Fruit fly (Drosophila melanogaster) whole organism, embryonic: ENCODE data around the gene Nse4.
A peak's percentile ranks its signal among the peaks of the same experiment; 100 is the strongest.

Source experiments
- Antp ChIP-seq: fragments of 200-800 bp; sonication (Bioruptor generic); optimal IDR thresholded peaks from 3 replicates; lab custom pipeline; 2016; ENCODE audit warnings: missing biosample characterization, missing genetic modification characterization
- CG10959 ChIP-seq: fragments of 200-800 bp; sonication (Bioruptor generic); IDR thresholded peaks from 2 replicates; pipeline ENCODE4 v1.3.6; 2022; ENCODE audit warnings: missing biosample characterization, missing genetic modification characterization
- CG10979 ChIP-seq: fragments of 200-800 bp; sonication (Bioruptor generic); optimal IDR thresholded peaks from 2 replicates; lab custom pipeline; 2018; ENCODE audit warnings: missing biosample characterization, mild to moderate bottlenecking, missing genetic modification characterization, moderate library complexity
- CG11093 ChIP-seq: fragments of 200-800 bp; sonication (Bioruptor generic); IDR thresholded peaks from 3 replicates; pipeline ENCODE4 v1.3.6; 2022; ENCODE audit warnings: missing biosample characterization, missing genetic modification characterization
- CG11456 ChIP-seq: fragments of 200-800 bp; sonication (Bioruptor generic); IDR thresholded peaks from 3 replicates; pipeline ENCODE4 v1.3.6; 2022; ENCODE audit warnings: missing biosample characterization, missing genetic modification characterization
- CG11723 ChIP-seq: fragments of 200-800 bp; sonication (Bioruptor generic); optimal IDR thresholded peaks from 2 replicates; lab custom pipeline; 2017; ENCODE audit warnings: missing biosample characterization, mild to moderate bottlenecking, missing genetic modification characterization
- CG12744 ChIP-seq: fragments of 200-800 bp; sonication (Bioruptor generic); optimal IDR thresholded peaks from 2 replicates; lab custom pipeline; 2016; ENCODE audit warnings: missing biosample characterization, missing genetic modification characterization
- CG14710 ChIP-seq: fragments of 200-800 bp; sonication (Bioruptor generic); optimal IDR thresholded peaks from 3 replicates; lab custom pipeline; 2019; ENCODE audit warnings: missing biosample characterization, mild to moderate bottlenecking, missing genetic modification characterization, moderate library complexity
- CG16813 ChIP-seq: fragments of 200-800 bp; sonication (Bioruptor generic); IDR thresholded peaks from 3 replicates; pipeline ENCODE4 v1.3.6; 2022; ENCODE audit warnings: missing biosample characterization, missing genetic modification characterization; ENCODE audit not compliant: partially characterized antibody
- CG17361 ChIP-seq: fragments of 200-800 bp; sonication (Bioruptor generic); IDR thresholded peaks from 3 replicates; pipeline ENCODE4 v1.3.6; 2022; ENCODE audit warnings: missing biosample characterization, missing genetic modification characterization
- CG2116 ChIP-seq: fragments of 200-800 bp; sonication (Bioruptor generic); optimal IDR thresholded peaks from 3 replicates; lab custom pipeline; 2018; ENCODE audit warnings: missing biosample characterization, mild to moderate bottlenecking, missing genetic modification characterization
- CG3065 ChIP-seq: fragments of 200-800 bp; sonication (Bioruptor generic); optimal IDR thresholded peaks from 2 replicates; lab custom pipeline; 2016; ENCODE audit warnings: missing biosample characterization, missing genetic modification characterization
- CG3726 ChIP-seq: fragments of 200-800 bp; sonication (Bioruptor generic); IDR thresholded peaks from 3 replicates; pipeline ENCODE4, ENCODE4 v1.3.6; 2022; ENCODE audit warnings: missing biosample characterization, missing genetic modification characterization
- CG42726 ChIP-seq: fragments of 200-800 bp; sonication (Bioruptor generic); IDR thresholded peaks from 2 replicates; pipeline ENCODE4 v1.3.6; 2022; ENCODE audit warnings: missing biosample characterization, missing genetic modification characterization; ENCODE audit not compliant: partially characterized antibody
- CG4617 ChIP-seq: fragments of 200-800 bp; sonication (Bioruptor generic); optimal IDR thresholded peaks from 3 replicates; lab custom pipeline; 2016; ENCODE audit warnings: missing biosample characterization, missing genetic modification characterization, borderline replicate concordance
- Camta ChIP-seq: fragments of 200-800 bp; sonication (Bioruptor generic); optimal IDR thresholded peaks from 2 replicates; lab custom pipeline; 2016; ENCODE audit warnings: missing biosample characterization, missing genetic modification characterization
- Dll ChIP-seq: fragments of 200-800 bp; sonication (Bioruptor generic); IDR thresholded peaks from 4 replicates; pipeline ENCODE4 v1.3.6; 2022; ENCODE audit warnings: missing biosample characterization, missing genetic modification characterization; ENCODE audit not compliant: partially characterized antibody
- Doc3 ChIP-seq: fragments of 200-800 bp; sonication (Bioruptor generic); IDR thresholded peaks from 3 replicates; pipeline ENCODE4 v1.3.6; 2022; ENCODE audit warnings: missing biosample characterization, missing genetic modification characterization; ENCODE audit not compliant: partially characterized antibody
- Ets97D ChIP-seq: fragments of 200-800 bp; sonication (Bioruptor generic); optimal IDR thresholded peaks from 3 replicates; lab custom pipeline; 2016; ENCODE audit warnings: missing biosample characterization, missing genetic modification characterization
- H15 ChIP-seq: fragments of 200-800 bp; sonication (Bioruptor generic); IDR thresholded peaks from 3 replicates; pipeline ENCODE4 v1.3.6; 2022; ENCODE audit warnings: missing biosample characterization, missing genetic modification characterization
- Hmr ChIP-seq: fragments of 200-800 bp; sonication (Bioruptor generic); optimal IDR thresholded peaks from 3 replicates; lab custom pipeline; 2017; ENCODE audit warnings: mild to moderate bottlenecking, missing biosample characterization, missing genetic modification reagents, missing genetic modification characterization
- Lhr ChIP-seq: fragments of 200-800 bp; sonication (Bioruptor generic); optimal IDR thresholded peaks from 3 replicates; lab custom pipeline; 2017; ENCODE audit warnings: mild to moderate bottlenecking, missing biosample characterization, missing genetic modification reagents, missing genetic modification characterization
- MBD-R2 ChIP-seq: fragments of 200-800 bp; sonication (Bioruptor generic); IDR thresholded peaks from 2 replicates; pipeline ENCODE4 v1.3.6; 2022; ENCODE audit warnings: missing biosample characterization, missing genetic modification characterization
- MESR4 ChIP-seq: fragments of 200-800 bp; sonication (Bioruptor generic); optimal IDR thresholded peaks from 2 replicates; lab custom pipeline; 2018; ENCODE audit warnings: missing biosample characterization, mild to moderate bottlenecking, missing genetic modification characterization, moderate library complexity
- Meics ChIP-seq: fragments of 200-800 bp; sonication (Bioruptor generic); optimal IDR thresholded peaks from 2 replicates; lab custom pipeline; 2017; ENCODE audit warnings: missing biosample characterization, mild to moderate bottlenecking, missing genetic modification characterization
- NC2α ChIP-seq: fragments of 200-800 bp; sonication (Bioruptor generic); optimal IDR thresholded peaks from 2 replicates; lab custom pipeline; 2016; ENCODE audit warnings: missing biosample characterization, missing genetic modification characterization
- NK7.1 ChIP-seq: fragments of 200-800 bp; sonication (Bioruptor generic); optimal IDR thresholded peaks from 3 replicates; lab custom pipeline; 2016; ENCODE audit warnings: missing biosample characterization, missing genetic modification characterization
- Ravus ChIP-seq: fragments of 200-800 bp; sonication (Bioruptor generic); IDR thresholded peaks from 2 replicates; pipeline ENCODE4 v1.3.6; 2022; ENCODE audit warnings: missing biosample characterization, missing genetic modification characterization
- Scr ChIP-seq: fragments of 200-800 bp; sonication (Bioruptor generic); IDR thresholded peaks from 2 replicates; pipeline ENCODE4 v1.3.6; 2022; ENCODE audit warnings: missing biosample characterization, missing genetic modification characterization; ENCODE audit not compliant: partially characterized antibody
- Sin3A ChIP-seq: fragments of >200 bp; optimal IDR thresholded peaks from 2 replicates; lab custom pipeline; 2018
- Six4 ChIP-seq: fragments of 200-800 bp; sonication (Bioruptor generic); optimal IDR thresholded peaks from 2 replicates; lab custom pipeline; 2016; ENCODE audit warnings: missing biosample characterization, missing genetic modification characterization
- Sox102F ChIP-seq: fragments of 200-800 bp; sonication (Bioruptor generic); optimal IDR thresholded peaks from 2 replicates; lab custom pipeline; 2018; ENCODE audit warnings: missing biosample characterization, mild to moderate bottlenecking, missing genetic modification characterization, moderate library complexity
- Sry-δ ChIP-seq: fragments of 200-800 bp; sonication (Bioruptor generic); optimal IDR thresholded peaks from 2 replicates; lab custom pipeline; 2016; ENCODE audit warnings: missing biosample characterization, missing genetic modification characterization
- amos ChIP-seq: fragments of 200-800 bp; sonication (Bioruptor generic); IDR thresholded peaks from 2 replicates; pipeline ENCODE4 v1.3.6; 2022; ENCODE audit warnings: missing biosample characterization, missing genetic modification characterization; ENCODE audit not compliant: partially characterized antibody
- btn ChIP-seq: fragments of 200-800 bp; sonication (Bioruptor generic); optimal IDR thresholded peaks from 2 replicates; lab custom pipeline; 2016; ENCODE audit warnings: missing biosample characterization, missing genetic modification characterization
- en ChIP-seq: fragments of 200-800 bp; sonication (Bioruptor generic); optimal IDR thresholded peaks from 2 replicates; lab custom pipeline; 2016; ENCODE audit warnings: missing biosample characterization, missing genetic modification characterization
- esg ChIP-seq: fragments of 200-800 bp; sonication (Bioruptor generic); conservative IDR thresholded peaks from 2 replicates; pipeline ENCODE4 v1.3.6; 2022; ENCODE audit warnings: missing biosample characterization, missing genetic modification characterization
- eve ChIP-seq, 2 experiments: fragments of >200 bp; optimal IDR thresholded peaks; 2 replicates each; lab custom pipeline; 2017; ENCODE audit warnings: missing biosample characterization in 2 of 2, missing genetic modification characterization in 2 of 2
- her ChIP-seq: fragments of 200-800 bp; sonication (Bioruptor generic); optimal IDR thresholded peaks from 2 replicates; lab custom pipeline; 2016; ENCODE audit warnings: missing biosample characterization, missing genetic modification characterization
- hth ChIP-seq: fragments of >200 bp; optimal IDR thresholded peaks from 2 replicates; lab custom pipeline; 2017; ENCODE audit warnings: inconsistent platforms
- lilli ChIP-seq: fragments of 200-800 bp; sonication (Bioruptor generic); optimal IDR thresholded peaks from 3 replicates; lab custom pipeline; 2016; ENCODE audit warnings: missing biosample characterization, missing genetic modification characterization
- odd ChIP-seq: fragments of 200-800 bp; sonication (Bioruptor generic); optimal IDR thresholded peaks from 2 replicates; lab custom pipeline; 2017; ENCODE audit warnings: missing biosample characterization, mild to moderate bottlenecking, missing genetic modification characterization
- phol ChIP-seq: fragments of 200-800 bp; sonication (Bioruptor generic); optimal IDR thresholded peaks from 3 replicates; lab custom pipeline; 2018; ENCODE audit warnings: missing biosample characterization, mild to moderate bottlenecking, missing genetic modification characterization, moderate library complexity
- pnt ChIP-seq: fragments of 200-800 bp; sonication (Bioruptor generic); optimal IDR thresholded peaks from 3 replicates; lab custom pipeline; 2016; ENCODE audit warnings: missing biosample characterization, missing genetic modification characterization
- pzg ChIP-seq: fragments of 200-800 bp; sonication (Bioruptor generic); optimal IDR thresholded peaks from 3 replicates; lab custom pipeline; 2018; ENCODE audit warnings: missing biosample characterization, mild to moderate bottlenecking, missing genetic modification characterization, moderate library complexity
- sens ChIP-seq: fragments of 200-800 bp; sonication (Bioruptor generic); peaks from one replicate; lab custom pipeline; 2016; ENCODE audit warnings: missing biosample characterization, missing genetic modification characterization
- slp2 ChIP-seq: fragments of 200-800 bp; sonication (Bioruptor generic); optimal IDR thresholded peaks from 2 replicates; lab custom pipeline; 2016; ENCODE audit warnings: missing biosample characterization, missing genetic modification characterization
- sob ChIP-seq: fragments of 200-800 bp; sonication (Bioruptor generic); IDR thresholded peaks from 2 replicates; pipeline ENCODE4 v1.3.6; 2022; ENCODE audit warnings: missing biosample characterization, missing genetic modification characterization
- tll ChIP-seq, 2 experiments: fragments of 200-800 bp in 1 of 2; fragments of >200 bp in 1 of 2; sonication (Bioruptor generic) in 1 of 2; optimal IDR thresholded peaks; 2 replicates each; lab custom pipeline; 2017 to 2019; ENCODE audit warnings: missing biosample characterization in 2 of 2, missing genetic modification characterization in 2 of 2, mild to moderate bottlenecking in 1 of 2, moderate library complexity in 1 of 2
- unc-4 ChIP-seq: fragments of 200-800 bp; sonication (Bioruptor generic); IDR thresholded peaks from 2 replicates; pipeline ENCODE4 v1.3.6; 2022; ENCODE audit warnings: missing biosample characterization, missing genetic modification characterization; ENCODE audit not compliant: partially characterized antibody
- zen ChIP-seq: fragments of 200-800 bp; sonication (Bioruptor generic); optimal IDR thresholded peaks from 3 replicates; lab custom pipeline; 2018; ENCODE audit warnings: missing biosample characterization, mild to moderate bottlenecking, missing genetic modification characterization, moderate library complexity

Nse4 gene

DNA sequence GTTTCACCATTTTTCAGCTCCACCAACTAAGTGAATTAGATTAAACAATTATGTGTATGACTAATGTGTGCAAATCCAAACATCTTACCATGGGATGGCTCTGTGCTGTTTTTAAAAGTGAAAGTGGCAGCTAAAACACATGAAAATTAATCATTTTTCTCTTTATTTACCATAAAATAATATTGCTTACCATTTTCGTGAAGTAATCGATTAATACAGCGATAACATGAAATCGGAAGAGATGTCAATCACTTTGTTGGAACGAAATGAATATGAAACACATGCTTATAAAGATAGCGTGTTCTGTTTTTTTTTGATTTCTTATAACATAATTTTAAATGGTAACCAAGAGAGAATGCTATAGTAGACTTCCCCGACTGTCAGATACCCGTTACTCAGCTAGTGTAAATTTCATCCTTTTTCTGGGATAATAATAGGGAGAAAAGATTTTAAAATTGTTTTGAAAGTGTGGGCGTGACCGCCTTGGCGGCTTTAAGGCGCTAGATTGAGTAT is 35.4 kb upstream of the Nse4 start (continued):
- no peak for TF ChIP-seq hth (lab: Kevin White, UChicago)
- no peak for TF ChIP-seq CG10959 (GFP tag; lab: Robert Waterston, UW)
- TF ChIP-seq MBD-R2: peak; percentile 52
- peak; percentile 57 for TF ChIP-seq CG4617
- peak; percentile 95 for TF ChIP-seq CG3065 (GFP tag; lab: Kevin White, UChicago)
- TF ChIP-seq phol (tag; lab: Kevin White, UChicago): peak; percentile 13
- TF ChIP-seq Sry-δ (GFP tag; lab: Kevin White, UChicago): peak; percentile 52
- TF ChIP-seq her: no peak
- no peak for TF ChIP-seq esg (GFP tag; lab: Robert Waterston, UW)
- TF ChIP-seq CG3726 (GFP tag; lab: Robert Waterston, UW): no peak
- peak; percentile 63 for TF ChIP-seq Scr (GFP tag; lab: Robert Waterston, UW)
- no peak for TF ChIP-seq btn (GFP tag; lab: Kevin White, UChicago)
- TF ChIP-seq Antp (GFP tag; lab: Kevin White, UChicago): no peak
- no peak for TF ChIP-seq sob (GFP tag; lab: Robert Waterston, UW)
- peak; percentile 21; the same call in 1 of the 2 replicates for TF ChIP-seq amos (GFP tag; lab: Robert Waterston, UW)
- TF ChIP-seq NK7.1 (GFP tag; lab: Kevin White, UChicago): no peak
- TF ChIP-seq Camta (GFP tag; lab: Kevin White, UChicago): no peak
- no peak for TF ChIP-seq CG11093 (GFP tag; lab: Robert Waterston, UW)
- TF ChIP-seq slp2 (GFP tag; lab: Kevin White, UChicago): no peak
- TF ChIP-seq Sin3A (lab: Kevin White, UChicago): no peak
- TF ChIP-seq CG14710 (tag; lab: Kevin White, UChicago): peak; percentile 1
- 0 out of 3 replicates have a peak, but pooled peaks have one; percentile 38 for TF ChIP-seq Doc3 (GFP tag; lab: Robert Waterston, UW)
- TF ChIP-seq Ravus: no peak
- no peak for TF ChIP-seq Six4 (GFP tag; lab: Kevin White, UChicago)
- TF ChIP-seq CG11723 (GFP tag; lab: Kevin White, UChicago): peak; percentile 49
- no peak for TF ChIP-seq CG11456 (GFP tag; lab: Robert Waterston, UW)
- peak; percentile 91 for TF ChIP-seq sens
- no peak for TF ChIP-seq pnt
- TF ChIP-seq Dll (GFP tag; lab: Robert Waterston, UW): peak; percentile 63
- TF ChIP-seq odd (GFP tag; lab: Kevin White, UChicago): no peak
- no peak for TF ChIP-seq lilli (GFP tag; lab: Kevin White, UChicago)
- peak; percentile 56; the same call in 1 of the 2 replicates for TF ChIP-seq unc-4 (GFP tag; lab: Robert Waterston, UW)
- TF ChIP-seq CG16813 (GFP tag; lab: Robert Waterston, UW): peak; percentile 45; the same call in 1 of the 3 replicates
- TF ChIP-seq zen (tag; lab: Kevin White, UChicago): no peak
- TF ChIP-seq en (GFP tag; lab: Kevin White, UChicago): no peak
- TF ChIP-seq CG17361: no peak
- no peak for TF ChIP-seq Lhr
- no peak for TF ChIP-seq H15
- no peak for TF ChIP-seq CG42726 (GFP tag; lab: Robert Waterston, UW)
- TF ChIP-seq CG2116 (GFP tag; lab: Kevin White, UChicago): peak; percentile 72
- peak; percentile 33 for TF ChIP-seq pzg (GFP tag; lab: Kevin White, UChicago)
- TF ChIP-seq eve (GFP tag; optimal IDR thresholded peaks at IDR 0.05; lab: Kevin White, UChicago): peak in 1 of 2 experiments; percentile 61
- no peak for TF ChIP-seq CG10979 (tag; lab: Kevin White, UChicago)
- peak; percentile 54 for TF ChIP-seq MESR4 (GFP tag; lab: Kevin White, UChicago)
- TF ChIP-seq Ets97D (GFP tag; lab: Kevin White, UChicago): peak; percentile 27
- no peak for TF ChIP-seq tll (GFP tag; optimal IDR thresholded peaks at IDR 0.05; lab: Kevin White, UChicago)
- no peak for TF ChIP-seq NC2α (GFP tag; lab: Kevin White, UChicago)
- TF ChIP-seq Sox102F (GFP tag; lab: Kevin White, UChicago): no peak
- no peak for TF ChIP-seq Hmr (GFP tag; lab: Kevin White, UChicago)
- TF ChIP-seq CG12744 (GFP tag; lab: Kevin White, UChicago): no peak
- TF ChIP-seq Meics (GFP tag; lab: Kevin White, UChicago): no peak
